Fruit fly (Drosophila melanogaster) whole organism, prepupa: ENCODE measurements around the gene Tsf2.

Experiments used
- CG15336 ChIP-seq: fragments of 200-800 bp; sonication (Bioruptor generic); IDR thresholded peaks from 2 replicates; pipeline ENCODE4 v1.3.6; 2022; ENCODE audit warnings: missing biosample characterization, missing genetic modification characterization
- CG3032 ChIP-seq: fragments of 200-800 bp; optimal IDR thresholded peaks from 2 replicates; lab custom pipeline; 2019; ENCODE audit warnings: missing biosample characterization, mild to moderate bottlenecking, missing genetic modification characterization, moderate library complexity
- CG6808 ChIP-seq: fragments of 200-800 bp; sonication (Bioruptor generic); optimal IDR thresholded peaks from 3 replicates; lab custom pipeline; 2017; ENCODE audit warnings: missing biosample characterization, missing genetic modification characterization, mild to moderate bottlenecking, moderate library complexity, missing genetic modification reagents
- Sox14 ChIP-seq: fragments of 200-800 bp; sonication (Bioruptor generic); optimal IDR thresholded peaks from 3 replicates; lab custom pipeline; 2016; ENCODE audit warnings: missing biosample characterization, missing genetic modification characterization

DNA sequence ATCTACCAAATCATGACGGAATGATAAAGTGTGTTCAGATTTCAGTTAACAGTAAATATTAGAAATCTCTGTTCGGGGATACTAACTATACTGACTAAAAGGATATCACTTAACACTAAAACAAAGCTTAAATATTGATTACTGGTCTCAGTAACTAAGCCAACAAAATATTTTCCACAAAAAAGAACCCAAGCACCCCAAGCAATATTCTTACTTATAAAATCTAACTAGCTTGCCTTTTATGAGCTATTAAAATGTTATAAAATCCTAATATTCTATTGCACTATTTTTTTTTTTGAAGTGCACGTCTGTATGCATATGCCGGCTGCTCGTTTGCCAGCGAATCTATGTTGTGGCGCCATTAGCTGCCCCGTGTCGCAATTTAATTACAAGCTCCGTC is 15.9 kb upstream of the Tsf2 start:
- TF ChIP-seq CG6808 (GFP tag; lab: Kevin White, UChicago) (no peak), CG15336 (no peak), CG3032 (tag; lab: Kevin White, UChicago) (no peak), Sox14 (no peak)
